Fruit fly (Drosophila melanogaster) whole organism, pupa: ENCODE data around the gene crok.
A peak's percentile ranks its signal among the peaks of the same experiment; 100 is the strongest.

Experiments
- CG10348 ChIP-seq: fragments of 200-800 bp; sonication (Bioruptor generic); IDR thresholded peaks from 2 replicates; pipeline ENCODE4 v1.3.6; 2022; ENCODE audit warnings: missing biosample characterization, missing genetic modification characterization
- CG12605 ChIP-seq: fragments of 200-800 bp; sonication (Bioruptor generic); IDR thresholded peaks from 2 replicates; pipeline ENCODE4 v1.3.6; 2022; ENCODE audit warnings: missing biosample characterization, missing genetic modification characterization
- CG13204 ChIP-seq: fragments of 200-800 bp; sonication (Bioruptor generic); optimal IDR thresholded peaks from 2 replicates; lab custom pipeline; 2018; ENCODE audit warnings: missing biosample characterization, mild to moderate bottlenecking, missing genetic modification characterization, moderate library complexity
- CG14655 ChIP-seq: fragments of 200-800 bp; sonication (Bioruptor generic); optimal IDR thresholded peaks from 3 replicates; lab custom pipeline; 2017; ENCODE audit warnings: mild to moderate bottlenecking, missing biosample characterization, missing genetic modification reagents, missing genetic modification characterization
- CG15710 ChIP-seq: fragments of 200-800 bp; sonication (Bioruptor generic); optimal IDR thresholded peaks from 2 replicates; lab custom pipeline; 2018; ENCODE audit warnings: missing biosample characterization, mild to moderate bottlenecking, missing genetic modification characterization, moderate library complexity
- CG17806 ChIP-seq: fragments of 200-800 bp; sonication (Bioruptor generic); optimal IDR thresholded peaks from 2 replicates; lab custom pipeline; 2018; ENCODE audit warnings: missing biosample characterization, mild to moderate bottlenecking, missing genetic modification characterization, moderate library complexity
- CG32121 ChIP-seq: fragments of 200-800 bp; sonication (Bioruptor generic); IDR thresholded peaks from 2 replicates; pipeline ENCODE4 v1.3.6; 2022; ENCODE audit warnings: missing biosample characterization, missing genetic modification characterization
- CG34367 ChIP-seq: fragments of 200-800 bp; sonication (Bioruptor generic); optimal IDR thresholded peaks from 2 replicates; lab custom pipeline; 2018; ENCODE audit warnings: missing biosample characterization, mild to moderate bottlenecking, missing genetic modification characterization
- CG4496 ChIP-seq: fragments of 200-800 bp; sonication (Bioruptor generic); IDR thresholded peaks from 3 replicates; pipeline ENCODE4 v1.3.6; 2022; ENCODE audit warnings: missing biosample characterization, missing genetic modification characterization
- CG8301 ChIP-seq: fragments of 200-800 bp; sonication (Bioruptor generic); optimal IDR thresholded peaks from 2 replicates; lab custom pipeline; 2018; ENCODE audit warnings: missing biosample characterization, mild to moderate bottlenecking, missing genetic modification characterization
- CG9948 ChIP-seq: fragments of 200-800 bp; sonication (Bioruptor generic); optimal IDR thresholded peaks from 2 replicates; lab custom pipeline; 2018; ENCODE audit warnings: missing biosample characterization, mild to moderate bottlenecking, missing genetic modification characterization, moderate library complexity
- D1 ChIP-seq: fragments of 200-800 bp; sonication (Bioruptor generic); optimal IDR thresholded peaks from 2 replicates; lab custom pipeline; 2018; ENCODE audit warnings: missing biosample characterization, mild to moderate bottlenecking, missing genetic modification characterization, moderate library complexity
- EcR ChIP-seq: fragments of 200-800 bp; sonication (Bioruptor generic); optimal IDR thresholded peaks from 3 replicates; lab custom pipeline; 2019; ENCODE audit warnings: missing biosample characterization, missing genetic modification characterization, mild to moderate bottlenecking, moderate library complexity, missing genetic modification reagents
- Ets98B ChIP-seq: fragments of 200-800 bp; sonication (Bioruptor generic); IDR thresholded peaks from 2 replicates; pipeline ENCODE4 v1.3.6; 2022; ENCODE audit warnings: missing biosample characterization, missing genetic modification characterization
- Pif1A ChIP-seq: fragments of 200-800 bp; sonication (Bioruptor generic); optimal IDR thresholded peaks from 3 replicates; lab custom pipeline; 2016; ENCODE audit warnings: missing biosample characterization, missing genetic modification characterization
- Pif1B ChIP-seq: fragments of 200-800 bp; sonication (Bioruptor generic); optimal IDR thresholded peaks from 3 replicates; lab custom pipeline; 2016; ENCODE audit warnings: missing biosample characterization, missing genetic modification characterization
- Snoo ChIP-seq: fragments of 200-800 bp; sonication (Bioruptor generic); optimal IDR thresholded peaks from 3 replicates; lab custom pipeline; 2017; ENCODE audit warnings: missing biosample characterization, mild to moderate bottlenecking, missing genetic modification characterization, inconsistent platforms
- fd96Ca ChIP-seq: fragments of 200-800 bp; sonication (Bioruptor generic); IDR thresholded peaks from 3 replicates; pipeline ENCODE4 v1.3.6; 2022; ENCODE audit warnings: missing biosample characterization, missing genetic modification characterization
- gl ChIP-seq: fragments of 200-800 bp; sonication (Bioruptor generic); optimal IDR thresholded peaks from 2 replicates; lab custom pipeline; 2018; ENCODE audit warnings: missing biosample characterization, mild to moderate bottlenecking, missing genetic modification characterization
- rn ChIP-seq: fragments of 200-800 bp; sonication (Bioruptor generic); IDR thresholded peaks from 2 replicates; pipeline ENCODE4 v1.3.6; 2022; ENCODE audit warnings: missing biosample characterization, missing genetic modification characterization

Gene crok

dm6 chr2L:12172536-12173234, at the start of gene crok, which contains the start of gene CG6583:
Gene crok, plus strand, starts transcription at chr2L:12172981.
Gene CG6583, minus strand, starts transcription at chr2L:12172586.
- no peak for TF ChIP-seq CG32121 (GFP tag; lab: Robert Waterston, UW)
- no peak for TF ChIP-seq fd96Ca (GFP tag; lab: Robert Waterston, UW)
- no peak for TF ChIP-seq CG14655 (GFP tag; lab: Kevin White, UChicago)
- TF ChIP-seq CG15710 (tag; lab: Kevin White, UChicago), result no peak
- TF ChIP-seq CG4496, result no peak
- TF ChIP-seq gl (tag; lab: Kevin White, UChicago), result no peak
- TF ChIP-seq D1 (tag; lab: Kevin White, UChicago), result no peak
- no peak for TF ChIP-seq Ets98B (GFP tag; lab: Robert Waterston, UW)
- TF ChIP-seq EcR (GFP tag; lab: Kevin White, UChicago), result no peak
- no peak for TF ChIP-seq CG12605 (GFP tag; lab: Robert Waterston, UW)
- TF ChIP-seq Snoo (tag; lab: Kevin White, UChicago), result no peak
- no peak for TF ChIP-seq Pif1B (GFP tag; lab: Kevin White, UChicago)

dm6 chr2L:12133275-12134124, 39.3 kb upstream of the crok start, which contains the start of gene rho-6:
Gene rho-6, minus strand, starts transcription at chr2L:12133411.
- no peak for TF ChIP-seq CG12605 (GFP tag; lab: Robert Waterston, UW)
- peak; percentile 39; the same call in 1 of the 3 replicates for TF ChIP-seq CG4496
- no peak for TF ChIP-seq D1 (tag; lab: Kevin White, UChicago)
- TF ChIP-seq rn, result no peak
- peak; percentile 29 for TF ChIP-seq CG14655 (GFP tag; lab: Kevin White, UChicago)
- TF ChIP-seq CG32121 (GFP tag; lab: Robert Waterston, UW), result no peak
- TF ChIP-seq CG17806 (tag; lab: Kevin White, UChicago), result no peak
- TF ChIP-seq Snoo (tag; lab: Kevin White, UChicago), result no peak
- TF ChIP-seq gl (tag; lab: Kevin White, UChicago), result no peak
- TF ChIP-seq CG34367 (tag; lab: Kevin White, UChicago), result no peak
- TF ChIP-seq CG10348 (GFP tag; lab: Robert Waterston, UW), result no peak

dm6 chr2L:12134125-12134378, 38.7 kb upstream of the crok start:
- TF ChIP-seq Snoo (tag; lab: Kevin White, UChicago) (no peak), CG15710 (tag; lab: Kevin White, UChicago) (no peak), CG8301 (no peak), CG10348 (GFP tag; lab: Robert Waterston, UW) (no peak), CG34367 (tag; lab: Kevin White, UChicago) (no peak), CG32121 (GFP tag; lab: Robert Waterston, UW) (no peak)

- no peak for TF ChIP-seq CG13204
- no peak for TF ChIP-seq CG14655 (GFP tag; lab: Kevin White, UChicago)
- TF ChIP-seq CG15710 (tag; lab: Kevin White, UChicago), result no peak
- TF ChIP-seq gl (tag; lab: Kevin White, UChicago), result no peak
Measured at dm6 chr2L:12137708-12138107, 35.1 kb upstream of the crok start, which contains the start of gene Gr33a. Gene Gr33a, plus strand, starts transcription at chr2L:12138008.

- peak; percentile 72 for TF ChIP-seq CG12605 (GFP tag; lab: Robert Waterston, UW)
- TF ChIP-seq CG15710 (tag; lab: Kevin White, UChicago), result no peak
Measured at dm6 chr2L:12142439-12142838, 30.3 kb upstream of the crok start, which contains the start of gene CG31760. Gene CG31760, plus strand, starts transcription at chr2L:12142780.

dm6 chr2L:12161467-12161866, 11.3 kb upstream of the crok start, which contains the start of gene CG31861:
Gene CG31861, plus strand, starts transcription at chr2L:12161767.
- TF ChIP-seq rn (no peak), CG9948 (tag; lab: Kevin White, UChicago) (no peak), fd96Ca (GFP tag; lab: Robert Waterston, UW) (no peak), EcR (GFP tag; lab: Kevin White, UChicago) (no peak), CG34367 (tag; lab: Kevin White, UChicago) (no peak), gl (tag; lab: Kevin White, UChicago) (no peak), CG4496 (no peak), Pif1A (GFP tag; lab: Kevin White, UChicago) (no peak), Snoo (tag; lab: Kevin White, UChicago) (no peak), D1 (tag; lab: Kevin White, UChicago) (no peak), CG32121 (GFP tag; lab: Robert Waterston, UW) (no peak), CG10348 (GFP tag; lab: Robert Waterston, UW) (no peak), CG14655 (GFP tag; lab: Kevin White, UChicago) (no peak), CG12605 (GFP tag; lab: Robert Waterston, UW) (no peak)
